Fruit fly (Drosophila melanogaster) whole organism, wandering third instar larva: ENCODE measurements around the gene Hez.

Source experiments
- Abd-B ChIP-seq: fragments of >200 bp; optimal IDR thresholded peaks from 2 replicates; lab custom pipeline; 2017; ENCODE audit warnings: missing biosample characterization, missing genetic modification characterization
- CG32264 ChIP-seq: fragments of 200-800 bp; sonication (Bioruptor generic); optimal IDR thresholded peaks from 2 replicates; lab custom pipeline; 2016; ENCODE audit warnings: missing biosample characterization, missing genetic modification characterization
- CG9705 ChIP-seq: fragments of 200-800 bp; sonication (Bioruptor generic); optimal IDR thresholded peaks from 2 replicates; lab custom pipeline; 2018; ENCODE audit warnings: missing biosample characterization, mild to moderate bottlenecking, missing genetic modification characterization
- CrebA ChIP-seq: fragments of 200-800 bp; sonication (Bioruptor generic); optimal IDR thresholded peaks from 2 replicates; lab custom pipeline; 2016; ENCODE audit warnings: missing biosample characterization, mild to moderate bottlenecking, missing genetic modification characterization, borderline replicate concordance
- Dfd ChIP-seq: fragments of >200 bp; optimal IDR thresholded peaks from 2 replicates; lab custom pipeline; 2017; ENCODE audit warnings: missing biosample characterization, missing genetic modification characterization
- Dif ChIP-seq: fragments of 200-275, 200-300 bp; sonication (Bioruptor generic); optimal IDR thresholded peaks from 2 replicates; lab custom pipeline; 2018; ENCODE audit warnings: missing biosample characterization, missing genetic modification characterization; ENCODE audit not compliant: partially characterized antibody
- GATAd ChIP-seq: sonication (Bioruptor generic); optimal IDR thresholded peaks from 2 replicates; lab custom pipeline; 2016; ENCODE audit warnings: missing biosample characterization, missing genetic modification characterization
- HLH106 ChIP-seq: fragments of 200-800 bp; optimal IDR thresholded peaks from 3 replicates; lab custom pipeline; 2019; ENCODE audit warnings: missing biosample characterization, mild to moderate bottlenecking, missing genetic modification characterization, moderate library complexity
- Hnf4 ChIP-seq: fragments of 200-800 bp; sonication (Bioruptor generic); optimal IDR thresholded peaks from 2 replicates; lab custom pipeline; 2016; ENCODE audit warnings: missing biosample characterization, mild to moderate bottlenecking, missing genetic modification characterization
- Hr78 ChIP-seq: fragments of >200 bp; optimal IDR thresholded peaks from 2 replicates; lab custom pipeline; 2017; ENCODE audit warnings: missing biosample characterization, missing genetic modification characterization
- Hr83 ChIP-seq: fragments of 200-300 bp; sonication (Bioruptor generic); optimal IDR thresholded peaks from 2 replicates; lab custom pipeline; 2016; ENCODE audit warnings: missing biosample characterization, mild to moderate bottlenecking, missing genetic modification characterization, moderate library complexity; ENCODE audit not compliant: poor library complexity, severe bottlenecking
- Jra ChIP-seq: sonication (Bioruptor generic); optimal IDR thresholded peaks from 2 replicates; lab custom pipeline; 2016; ENCODE audit warnings: missing biosample characterization, missing genetic modification characterization
- Mio ChIP-seq: sonication (Bioruptor generic); optimal IDR thresholded peaks from 2 replicates; lab custom pipeline; 2016; ENCODE audit warnings: missing biosample characterization, missing genetic modification characterization
- Myc ChIP-seq: fragments of >200 bp; optimal IDR thresholded peaks from 2 replicates; lab custom pipeline; 2017
- N ChIP-seq: fragments of >200 bp; optimal IDR thresholded peaks from 2 replicates; lab custom pipeline; 2018; ENCODE audit warnings: missing biosample characterization, missing external identifiers, missing genetic modification characterization
- OdsH ChIP-seq: fragments of 200-800 bp; sonication (Bioruptor generic); optimal IDR thresholded peaks from 2 replicates; lab custom pipeline; 2016; ENCODE audit warnings: missing biosample characterization, mild to moderate bottlenecking, missing genetic modification characterization
- Rel ChIP-seq, 2 experiments: fragments of 200-800 bp; sonication (Bioruptor generic) in 1 of 2; optimal IDR thresholded peaks; 2 replicates in 1 of 2; 3 replicates in 1 of 2; lab custom pipeline; 2016 to 2019; ENCODE audit warnings: mild to moderate bottlenecking in 2 of 2, missing biosample characterization in 2 of 2, missing genetic modification characterization in 2 of 2, moderate library complexity in 1 of 2
- Sp1 ChIP-seq: fragments of 200-800 bp; sonication (Bioruptor generic); optimal IDR thresholded peaks from 3 replicates; lab custom pipeline; 2019; ENCODE audit warnings: missing biosample characterization, mild to moderate bottlenecking, missing genetic modification characterization, moderate library complexity
- Vsx2 ChIP-seq: fragments of 200-300, 225-300 bp; sonication (Bioruptor generic); optimal IDR thresholded peaks from 2 replicates; lab custom pipeline; 2018; ENCODE audit warnings: missing biosample characterization, missing genetic modification characterization; ENCODE audit not compliant: partially characterized antibody
- br ChIP-seq: fragments of 200-800 bp; sonication (Bioruptor generic); optimal IDR thresholded peaks from 2 replicates; lab custom pipeline; 2016; ENCODE audit warnings: missing biosample characterization, missing genetic modification characterization
- brk ChIP-seq: fragments of 200-800 bp; sonication (Bioruptor generic); optimal IDR thresholded peaks from 2 replicates; lab custom pipeline; 2016; ENCODE audit warnings: missing biosample characterization, mild to moderate bottlenecking, missing genetic modification characterization
- dmrt93B ChIP-seq: fragments of 200-800 bp; sonication (Bioruptor generic); optimal IDR thresholded peaks from 2 replicates; lab custom pipeline; 2018; ENCODE audit warnings: missing biosample characterization, mild to moderate bottlenecking, missing genetic modification characterization
- dsf ChIP-seq: sonication (Bioruptor generic); optimal IDR thresholded peaks from 2 replicates; lab custom pipeline; 2016; ENCODE audit warnings: missing biosample characterization, missing genetic modification characterization, borderline replicate concordance
- ey ChIP-seq: fragments of 200-800 bp; sonication (Bioruptor generic); optimal IDR thresholded peaks from 2 replicates; lab custom pipeline; 2016; ENCODE audit warnings: missing biosample characterization, missing genetic modification characterization
- foxo ChIP-seq, 2 experiments: fragments of 200-800 bp; sonication (Bioruptor generic); optimal IDR thresholded peaks; 2 replicates in 1 of 2; 3 replicates in 1 of 2; lab custom pipeline; 2016 to 2017; ENCODE audit warnings: missing biosample characterization in 2 of 2, missing genetic modification characterization in 2 of 2
- fru ChIP-seq: fragments of 200-800 bp; sonication (Bioruptor generic); optimal IDR thresholded peaks from 3 replicates; lab custom pipeline; 2016; ENCODE audit warnings: missing biosample characterization, mild to moderate bottlenecking, missing genetic modification characterization
- h ChIP-seq: fragments of 200-800 bp; sonication (Bioruptor generic); optimal IDR thresholded peaks from 3 replicates; lab custom pipeline; 2016; ENCODE audit warnings: missing biosample characterization, mild to moderate bottlenecking, missing genetic modification characterization
- jim ChIP-seq: fragments of 175-275, 200-325 bp; sonication (Bioruptor generic); optimal IDR thresholded peaks from 2 replicates; lab custom pipeline; 2016; ENCODE audit warnings: missing biosample characterization, mild to moderate bottlenecking, missing genetic modification characterization
- lola ChIP-seq: fragments of >200 bp; optimal IDR thresholded peaks from 2 replicates; lab custom pipeline; 2017; ENCODE audit warnings: missing biosample characterization, missing genetic modification characterization
- pan ChIP-seq: fragments of >200 bp; optimal IDR thresholded peaks from 2 replicates; lab custom pipeline; 2017
- psq ChIP-seq: fragments of 200-800 bp; sonication (Bioruptor generic); optimal IDR thresholded peaks from 3 replicates; lab custom pipeline; 2017; ENCODE audit warnings: missing biosample characterization, mild to moderate bottlenecking, missing genetic modification characterization, moderate library complexity
- rgr ChIP-seq: fragments of 200-800 bp; sonication (Bioruptor generic); optimal IDR thresholded peaks from 3 replicates; lab custom pipeline; 2016; ENCODE audit warnings: missing biosample characterization, mild to moderate bottlenecking, missing genetic modification characterization
- sage ChIP-seq: fragments of 200-800 bp; sonication (Bioruptor generic); optimal IDR thresholded peaks from 2 replicates; lab custom pipeline; 2016; ENCODE audit warnings: missing biosample characterization, mild to moderate bottlenecking, missing genetic modification characterization
- sv ChIP-seq: fragments of 200-800 bp; sonication (Bioruptor generic); optimal IDR thresholded peaks from 3 replicates; lab custom pipeline; 2016; ENCODE audit warnings: missing biosample characterization, missing genetic modification characterization
- tai ChIP-seq: sonication (Bioruptor generic); optimal IDR thresholded peaks from 2 replicates; lab custom pipeline; 2016; ENCODE audit warnings: missing biosample characterization, missing genetic modification characterization
- woc ChIP-seq: sonication (Bioruptor generic); optimal IDR thresholded peaks from 2 replicates; lab custom pipeline; 2016; ENCODE audit warnings: missing biosample characterization, mild to moderate bottlenecking, missing genetic modification characterization

The Hez gene

dm6 chr3L:9899046-9899659, 4.6 kb upstream of the Hez start, which contains the start of gene nudE:
TSS of gene nudE (plus strand) at chr3L:9899241.
- TF ChIP-seq Dif (no peak), GATAd (GFP tag; lab: Kevin White, UChicago) (no peak), h (GFP tag; lab: Kevin White, UChicago) (peak; percentile 65), CG9705 (peak; percentile 20), dmrt93B (GFP tag; lab: Kevin White, UChicago) (peak; percentile 2), sage (GFP tag; lab: Kevin White, UChicago) (no peak), Sp1 (GFP tag; lab: Kevin White, UChicago) (no peak), Hnf4 (GFP tag; lab: Kevin White, UChicago) (peak; percentile 43), ey (GFP tag; lab: Kevin White, UChicago) (peak; percentile 30), tai (GFP tag; lab: Kevin White, UChicago) (no peak), psq (GFP tag; lab: Kevin White, UChicago) (no peak), Mio (GFP tag; lab: Kevin White, UChicago) (no peak), Dfd (GFP tag; lab: Kevin White, UChicago) (no peak), CrebA (no peak), Rel (GFP tag; optimal IDR thresholded peaks at IDR 0.05; lab: Kevin White, UChicago) (no peak), Rel (tag; optimal IDR thresholded peaks at IDR 0.05; lab: Kevin White, UChicago) (no peak), OdsH (GFP tag; lab: Kevin White, UChicago) (no peak), woc (GFP tag; lab: Kevin White, UChicago) (peak; percentile 23), brk (GFP tag; lab: Kevin White, UChicago) (no peak), foxo (GFP tag; optimal IDR thresholded peaks at IDR 0.05; lab: Kevin White, UChicago) (peak in 1 of 2 experiments; percentile 60), rgr (peak; percentile 53), N (GFP tag; lab: Kevin White, UChicago) (no peak), HLH106 (tag; lab: Kevin White, UChicago) (peak; percentile 6), Hr83 (GFP tag; lab: Kevin White, UChicago) (peak; percentile 48), lola (GFP tag; lab: Kevin White, UChicago) (no peak), dsf (GFP tag; lab: Kevin White, UChicago) (no peak), br (peak; percentile 50), Vsx2 (GFP tag; lab: Kevin White, UChicago) (no peak), sv (GFP tag; lab: Kevin White, UChicago) (peak; percentile 47), Jra (GFP tag; lab: Kevin White, UChicago) (no peak)

dm6 chr3L:9898355-9898754, 3.8 kb upstream of the Hez start, which contains the start of the genes CG6707 and CG46387:
TSS of gene CG6707 (minus strand) at chr3L:9898575.
TSS of gene CG46387 (plus strand) at chr3L:9898626.
- peak; percentile 35 for TF ChIP-seq HLH106 (tag; lab: Kevin White, UChicago)
- no peak for TF ChIP-seq Myc (lab: Kevin White, UChicago)
- no peak for TF ChIP-seq Dfd (GFP tag; lab: Kevin White, UChicago)
- no peak for TF ChIP-seq sv (GFP tag; lab: Kevin White, UChicago)
- no peak for TF ChIP-seq Hr78 (GFP tag; lab: Kevin White, UChicago)
- TF ChIP-seq rgr = peak; percentile 55
- TF ChIP-seq Sp1 (GFP tag; lab: Kevin White, UChicago) = no peak
- no peak for TF ChIP-seq pan (lab: Kevin White, UChicago)
- TF ChIP-seq jim (GFP tag; lab: Kevin White, UChicago) = no peak
- no peak for TF ChIP-seq Hnf4 (GFP tag; lab: Kevin White, UChicago)
- TF ChIP-seq woc (GFP tag; lab: Kevin White, UChicago) = no peak
- TF ChIP-seq brk (GFP tag; lab: Kevin White, UChicago) = no peak
- no peak for TF ChIP-seq CG32264 (GFP tag; lab: Kevin White, UChicago)
- no peak for TF ChIP-seq Dif
- no peak for TF ChIP-seq Mio (GFP tag; lab: Kevin White, UChicago)
- TF ChIP-seq ey (GFP tag; lab: Kevin White, UChicago) = no peak
- TF ChIP-seq sage (GFP tag; lab: Kevin White, UChicago) = no peak
- TF ChIP-seq CrebA = no peak
- no peak for TF ChIP-seq lola (GFP tag; lab: Kevin White, UChicago)
- peak; percentile 1 for TF ChIP-seq h (GFP tag; lab: Kevin White, UChicago)
- TF ChIP-seq Vsx2 (GFP tag; lab: Kevin White, UChicago) = no peak
- TF ChIP-seq foxo (GFP tag; optimal IDR thresholded peaks at IDR 0.05; lab: Kevin White, UChicago) = peak in 1 of 2 experiments; percentile 22
- no peak for TF ChIP-seq psq (GFP tag; lab: Kevin White, UChicago)
- TF ChIP-seq dsf (GFP tag; lab: Kevin White, UChicago) = no peak
- peak; percentile 24 for TF ChIP-seq Hr83 (GFP tag; lab: Kevin White, UChicago)
- TF ChIP-seq Abd-B = no peak
- no peak for TF ChIP-seq CG9705
- TF ChIP-seq Rel (GFP tag; optimal IDR thresholded peaks at IDR 0.05; lab: Kevin White, UChicago) = no peak
- peak; percentile 58 for TF ChIP-seq Rel (tag; optimal IDR thresholded peaks at IDR 0.05; lab: Kevin White, UChicago)
- TF ChIP-seq fru = no peak
